Fruit fly (Drosophila melanogaster) whole organism, embryonic: ENCODE measurements around the gene pcm.

ENCODE experiments used
- Aef1 ChIP-seq: fragments of 200-800 bp; sonication (Bioruptor generic); IDR thresholded peaks from 3 replicates; pipeline ENCODE4 v1.3.6; 2022; ENCODE audit warnings: missing biosample characterization, missing genetic modification characterization
- Antp ChIP-seq: fragments of 200-800 bp; sonication (Bioruptor generic); optimal IDR thresholded peaks from 3 replicates; lab custom pipeline; 2016; ENCODE audit warnings: missing biosample characterization, missing genetic modification characterization
- Bgb ChIP-seq: fragments of 200-800 bp; sonication (Bioruptor generic); IDR thresholded peaks from 2 replicates; pipeline ENCODE4 v1.3.6; 2022; ENCODE audit warnings: missing biosample characterization, missing genetic modification characterization; ENCODE audit not compliant: partially characterized antibody
- CG11504 ChIP-seq: fragments of 200-800 bp; sonication (Bioruptor generic); optimal IDR thresholded peaks from 3 replicates; lab custom pipeline; 2019; ENCODE audit warnings: missing biosample characterization, mild to moderate bottlenecking, missing genetic modification characterization, moderate library complexity
- CG11560 ChIP-seq: fragments of 200-800 bp; sonication (Bioruptor generic); IDR thresholded peaks from 3 replicates; pipeline ENCODE4 v1.3.6; 2022; ENCODE audit warnings: missing biosample characterization, missing genetic modification characterization
- CG12299 ChIP-seq: fragments of 200-800 bp; sonication (Bioruptor generic); optimal IDR thresholded peaks from 2 replicates; lab custom pipeline; 2018; ENCODE audit warnings: missing biosample characterization, mild to moderate bottlenecking, missing genetic modification characterization
- CG13287 ChIP-seq: fragments of 200-800 bp; sonication (Bioruptor generic); IDR thresholded peaks from 2 replicates; pipeline ENCODE4 v1.3.6; 2022; ENCODE audit warnings: missing biosample characterization, missing genetic modification characterization; ENCODE audit not compliant: partially characterized antibody
- CG14667 ChIP-seq: fragments of 200-800 bp; sonication (Bioruptor generic); IDR thresholded peaks from 2 replicates; pipeline ENCODE4 v1.3.6; 2022; ENCODE audit warnings: missing biosample characterization, missing genetic modification characterization
- CG15073 ChIP-seq: fragments of 200-800 bp; sonication (Bioruptor generic); optimal IDR thresholded peaks from 2 replicates; lab custom pipeline; 2016; ENCODE audit warnings: missing biosample characterization, missing genetic modification characterization
- CG15269 ChIP-seq: fragments of 200-800 bp; sonication (Bioruptor generic); optimal IDR thresholded peaks from 2 replicates; lab custom pipeline; 2018; ENCODE audit warnings: missing biosample characterization, mild to moderate bottlenecking, missing genetic modification characterization, moderate library complexity
- CG15479 ChIP-seq: fragments of 200-800 bp; sonication (Bioruptor generic); optimal IDR thresholded peaks from 3 replicates; lab custom pipeline; 2019; ENCODE audit warnings: missing biosample characterization, mild to moderate bottlenecking, missing genetic modification characterization, moderate library complexity
- CG1603 ChIP-seq: fragments of 200-800 bp; sonication (Bioruptor generic); optimal IDR thresholded peaks from 2 replicates; lab custom pipeline; 2019; ENCODE audit warnings: missing biosample characterization, mild to moderate bottlenecking, missing genetic modification characterization, moderate library complexity
- CG17385 ChIP-seq: fragments of 200-800 bp; sonication (Bioruptor generic); optimal IDR thresholded peaks from 3 replicates; lab custom pipeline; 2018; ENCODE audit warnings: missing biosample characterization, mild to moderate bottlenecking, missing genetic modification characterization
- CG1792 ChIP-seq: fragments of 200-800 bp; sonication (Bioruptor generic); optimal IDR thresholded peaks from 2 replicates; lab custom pipeline; 2016; ENCODE audit warnings: missing biosample characterization, missing genetic modification characterization
- CG2120 ChIP-seq: fragments of 200-800 bp; sonication (Bioruptor generic); optimal IDR thresholded peaks from 3 replicates; lab custom pipeline; 2016; ENCODE audit warnings: missing biosample characterization, missing genetic modification characterization
- CG2129 ChIP-seq: fragments of 200-800 bp; sonication (Bioruptor generic); IDR thresholded peaks from 2 replicates; pipeline ENCODE4 v1.3.6; 2022; ENCODE audit warnings: missing biosample characterization, missing genetic modification characterization; ENCODE audit not compliant: partially characterized antibody
- CG42726 ChIP-seq: fragments of 200-800 bp; sonication (Bioruptor generic); IDR thresholded peaks from 2 replicates; pipeline ENCODE4 v1.3.6; 2022; ENCODE audit warnings: missing biosample characterization, missing genetic modification characterization; ENCODE audit not compliant: partially characterized antibody
- CG4730 ChIP-seq: fragments of 200-800 bp; sonication (Bioruptor generic); IDR thresholded peaks from 2 replicates; pipeline ENCODE4 v1.3.6; 2022; ENCODE audit warnings: missing biosample characterization, missing genetic modification characterization
- CG4820 ChIP-seq: fragments of 200-800 bp; sonication (Bioruptor generic); optimal IDR thresholded peaks from 3 replicates; lab custom pipeline; 2016; ENCODE audit warnings: missing biosample characterization, missing genetic modification characterization
- CG4854 ChIP-seq: fragments of 200-800 bp; sonication (Bioruptor generic); optimal IDR thresholded peaks from 2 replicates; lab custom pipeline; 2016; ENCODE audit warnings: missing biosample characterization, missing genetic modification characterization, inconsistent platforms
- CG5180 ChIP-seq: fragments of 200-800 bp; sonication (Bioruptor generic); optimal IDR thresholded peaks from 3 replicates; lab custom pipeline; 2017; ENCODE audit warnings: missing biosample characterization, missing genetic modification characterization, mild to moderate bottlenecking, moderate library complexity, missing genetic modification reagents
- CG6654 ChIP-seq: fragments of 200-800 bp; sonication (Bioruptor generic); optimal IDR thresholded peaks from 2 replicates; lab custom pipeline; 2017; ENCODE audit warnings: missing biosample characterization, mild to moderate bottlenecking, missing genetic modification characterization
- CG7839 ChIP-seq: fragments of 200-800 bp; sonication (Bioruptor generic); optimal IDR thresholded peaks from 3 replicates; lab custom pipeline; 2018; ENCODE audit warnings: missing biosample characterization, mild to moderate bottlenecking, missing genetic modification characterization, moderate library complexity
- CG8388 ChIP-seq: fragments of 200-800 bp; sonication (Bioruptor generic); optimal IDR thresholded peaks from 2 replicates; lab custom pipeline; 2019; ENCODE audit warnings: missing biosample characterization, mild to moderate bottlenecking, missing genetic modification characterization, moderate library complexity
- Chrac-16 ChIP-seq: fragments of 200-800 bp; sonication (Bioruptor generic); optimal IDR thresholded peaks from 3 replicates; lab custom pipeline; 2016; ENCODE audit warnings: missing biosample characterization, missing genetic modification characterization
- Deaf1 ChIP-seq: fragments of 200-800 bp; optimal IDR thresholded peaks from 3 replicates; lab custom pipeline; 2019; ENCODE audit warnings: missing biosample characterization, mild to moderate bottlenecking, missing genetic modification characterization, moderate library complexity
- Ets65A ChIP-seq: fragments of 200-800 bp; sonication (Bioruptor generic); peaks from one replicate; lab custom pipeline; 2016; ENCODE audit warnings: missing biosample characterization, missing genetic modification characterization
- Fer3 ChIP-seq: fragments of 200-800 bp; sonication (Bioruptor generic); optimal IDR thresholded peaks from 2 replicates; lab custom pipeline; 2018; ENCODE audit warnings: missing biosample characterization, mild to moderate bottlenecking, missing genetic modification characterization, moderate library complexity
- GATAe ChIP-seq: fragments of 200-800 bp; sonication (Bioruptor generic); conservative IDR thresholded peaks from 2 replicates; pipeline ENCODE4 v1.3.6; 2022; ENCODE audit warnings: missing biosample characterization, missing genetic modification characterization
- H15 ChIP-seq: fragments of 200-800 bp; sonication (Bioruptor generic); IDR thresholded peaks from 3 replicates; pipeline ENCODE4 v1.3.6; 2022; ENCODE audit warnings: missing biosample characterization, missing genetic modification characterization
- Hey ChIP-seq: fragments of 200-800 bp; sonication (Bioruptor generic); optimal IDR thresholded peaks from 3 replicates; lab custom pipeline; 2018; ENCODE audit warnings: missing biosample characterization, mild to moderate bottlenecking, missing genetic modification characterization
- Jarid2 ChIP-seq: fragments of 200-800 bp; sonication (Bioruptor generic); optimal IDR thresholded peaks from 3 replicates; lab custom pipeline; 2017; ENCODE audit warnings: mild to moderate bottlenecking, missing biosample characterization, missing genetic modification reagents, missing genetic modification characterization
- Mes4 ChIP-seq: fragments of 200-800 bp; sonication (Bioruptor generic); optimal IDR thresholded peaks from 2 replicates; lab custom pipeline; 2016; ENCODE audit warnings: missing biosample characterization, missing genetic modification characterization
- Optix ChIP-seq: fragments of 200-800 bp; sonication (Bioruptor generic); IDR thresholded peaks from 3 replicates; pipeline ENCODE4 v1.3.6; 2022; ENCODE audit warnings: missing biosample characterization, missing genetic modification characterization
- Ptx1 ChIP-seq: fragments of 200-800 bp; sonication (Bioruptor generic); IDR thresholded peaks from 2 replicates; pipeline ENCODE4 v1.3.6; 2022; ENCODE audit warnings: missing biosample characterization, missing genetic modification characterization
- cad ChIP-seq: fragments of >200 bp; optimal IDR thresholded peaks from 2 replicates; lab custom pipeline; 2017; ENCODE audit warnings: missing biosample characterization, missing genetic modification characterization
- chm ChIP-seq: fragments of 200-800 bp; sonication (Bioruptor generic); IDR thresholded peaks from 2 replicates; pipeline ENCODE4 v1.3.6; 2022; ENCODE audit warnings: missing biosample characterization, missing genetic modification characterization
- dimm ChIP-seq: fragments of 200-800 bp; sonication (Bioruptor generic); IDR thresholded peaks from 2 replicates; pipeline ENCODE4 v1.3.6; 2022; ENCODE audit warnings: missing biosample characterization, missing genetic modification characterization
- fd3F ChIP-seq: fragments of 200-800 bp; sonication (Bioruptor generic); optimal IDR thresholded peaks from 2 replicates; lab custom pipeline; 2018; ENCODE audit warnings: missing biosample characterization, mild to moderate bottlenecking, missing genetic modification characterization, moderate library complexity
- h ChIP-seq: fragments of >200 bp; optimal IDR thresholded peaks from 2 replicates; lab custom pipeline; 2017
- kay ChIP-seq: fragments of 200-800 bp; sonication (Bioruptor generic); optimal IDR thresholded peaks from 2 replicates; lab custom pipeline; 2016; ENCODE audit warnings: missing biosample characterization, missing genetic modification characterization
- mam ChIP-seq: fragments of 200-800 bp; sonication (Bioruptor generic); optimal IDR thresholded peaks from 3 replicates; lab custom pipeline; 2016; ENCODE audit warnings: missing biosample characterization, missing genetic modification characterization
- nerfin-2 ChIP-seq: fragments of 200-800 bp; sonication (Bioruptor generic); IDR thresholded peaks from 2 replicates; pipeline ENCODE4 v1.3.6; 2022; ENCODE audit warnings: missing biosample characterization, missing genetic modification characterization; ENCODE audit not compliant: partially characterized antibody
- phol ChIP-seq: fragments of 200-800 bp; sonication (Bioruptor generic); optimal IDR thresholded peaks from 3 replicates; lab custom pipeline; 2018; ENCODE audit warnings: missing biosample characterization, mild to moderate bottlenecking, missing genetic modification characterization, moderate library complexity
- pita ChIP-seq: fragments of 200-800 bp; sonication (Bioruptor generic); optimal IDR thresholded peaks from 2 replicates; lab custom pipeline; 2017; ENCODE audit warnings: missing biosample characterization, mild to moderate bottlenecking, missing genetic modification characterization
- shn ChIP-seq: fragments of 200-800 bp; sonication (Bioruptor generic); optimal IDR thresholded peaks from 3 replicates; lab custom pipeline; 2016; ENCODE audit warnings: missing biosample characterization, missing genetic modification characterization
- slp2 ChIP-seq: fragments of 200-800 bp; sonication (Bioruptor generic); optimal IDR thresholded peaks from 2 replicates; lab custom pipeline; 2016; ENCODE audit warnings: missing biosample characterization, missing genetic modification characterization
- unc-4 ChIP-seq: fragments of 200-800 bp; sonication (Bioruptor generic); IDR thresholded peaks from 2 replicates; pipeline ENCODE4 v1.3.6; 2022; ENCODE audit warnings: missing biosample characterization, missing genetic modification characterization; ENCODE audit not compliant: partially characterized antibody
- vnd ChIP-seq: fragments of 200-800 bp; sonication (Bioruptor generic); IDR thresholded peaks from 3 replicates; pipeline ENCODE4 v1.3.6; 2022; ENCODE audit warnings: missing biosample characterization, missing genetic modification characterization; ENCODE audit not compliant: partially characterized antibody

Gene pcm

DNA sequence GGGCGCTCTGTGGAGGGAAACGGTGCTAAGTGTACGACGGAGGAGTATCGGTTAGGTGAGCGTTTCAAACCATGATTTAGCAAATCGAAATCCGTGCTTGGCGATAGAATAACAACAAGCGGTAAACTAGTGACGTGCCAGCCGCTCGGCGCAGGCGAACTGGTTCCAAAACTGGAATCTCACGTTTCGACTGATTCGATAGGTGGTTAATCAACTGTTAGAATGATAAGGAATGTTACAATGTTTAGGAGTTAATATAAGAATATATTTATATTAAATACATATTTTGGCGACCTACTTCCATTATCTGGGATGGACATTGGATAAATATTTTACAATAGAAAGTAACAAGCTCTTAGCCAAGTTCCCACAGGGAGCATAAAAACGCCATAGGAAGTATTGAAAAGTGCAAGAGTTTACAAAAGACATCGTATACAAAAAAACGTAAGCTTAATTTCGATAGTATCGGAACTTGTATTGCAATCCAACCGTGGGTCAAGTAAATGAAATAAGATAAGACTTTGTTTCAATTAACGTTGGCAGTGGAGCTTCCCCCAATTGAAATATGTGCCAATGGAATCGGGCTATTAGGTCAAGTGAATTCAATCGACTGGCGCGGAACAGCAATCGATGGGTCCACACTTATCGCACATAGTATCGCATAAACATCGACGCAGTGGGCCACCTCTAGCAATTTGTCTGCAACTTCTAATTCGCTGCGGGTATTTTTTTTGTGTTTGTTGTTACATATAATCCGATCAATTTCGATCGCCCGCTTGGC is 3.2 kb upstream of the pcm start, which contains the start of the genes ksh, CG14200 and Pfrx (continued):
- TF ChIP-seq fd3F (GFP tag; lab: Kevin White, UChicago) (no peak), CG2129 (GFP tag; lab: Robert Waterston, UW) (peak; percentile 59), Antp (GFP tag; lab: Kevin White, UChicago) (peak; percentile 35), CG15479 (GFP tag; lab: Kevin White, UChicago) (no peak), slp2 (GFP tag; lab: Kevin White, UChicago) (no peak), CG15269 (no peak), shn (GFP tag; lab: Kevin White, UChicago) (peak; percentile 28), CG11504 (peak; percentile 23), H15 (GFP tag; lab: Robert Waterston, UW) (0 out of 3 replicates have a peak, but pooled peaks have one; percentile 11), vnd (peak; percentile 88), h (lab: Kevin White, UChicago) (no peak), Chrac-16 (GFP tag; lab: Kevin White, UChicago) (peak; percentile 16), CG4854 (GFP tag; lab: Kevin White, UChicago) (no peak), CG4730 (GFP tag; lab: Robert Waterston, UW) (no peak), kay (no peak), Mes4 (no peak), CG14667 (GFP tag; lab: Robert Waterston, UW) (no peak), pita (GFP tag; lab: Kevin White, UChicago) (no peak), Ptx1 (GFP tag; lab: Robert Waterston, UW) (peak; percentile 38; the same call in 1 of the 2 replicates), Fer3 (tag; lab: Kevin White, UChicago) (no peak), phol (tag; lab: Kevin White, UChicago) (no peak), cad (GFP tag; lab: Kevin White, UChicago) (no peak), dimm (GFP tag; lab: Robert Waterston, UW) (no peak), CG2120 (GFP tag; lab: Kevin White, UChicago) (peak; percentile 48), CG6654 (GFP tag; lab: Kevin White, UChicago) (no peak), CG7839 (no peak), Bgb (GFP tag; lab: Robert Waterston, UW) (peak; percentile 94), CG15073 (no peak), CG11560 (tag; lab: Robert Waterston, UW) (peak; percentile 64; the same call in 2 of the 3 replicates), GATAe (GFP tag; lab: Robert Waterston, UW) (no peak), CG42726 (GFP tag; lab: Robert Waterston, UW) (peak; percentile 94), Jarid2 (GFP tag; lab: Kevin White, UChicago) (no peak), CG1792 (GFP tag; lab: Kevin White, UChicago) (no peak), CG17385 (no peak), Deaf1 (tag; lab: Kevin White, UChicago) (no peak), CG13287 (peak; percentile 79), chm (0 out of 2 replicates have a peak, but pooled peaks have one; percentile 11), mam (GFP tag; lab: Kevin White, UChicago) (peak; percentile 34), CG12299 (tag; lab: Kevin White, UChicago) (no peak), Optix (GFP tag; lab: Robert Waterston, UW) (no peak), CG4820 (GFP tag; lab: Kevin White, UChicago) (no peak), CG8388 (no peak), Hey (tag; lab: Kevin White, UChicago) (no peak), unc-4 (peak; percentile 79), Ets65A (GFP tag; lab: Kevin White, UChicago) (peak; percentile 30), nerfin-2 (GFP tag; lab: Robert Waterston, UW) (peak; percentile 86), CG1603 (peak; percentile 56), CG5180 (GFP tag; lab: Kevin White, UChicago) (no peak), Aef1 (GFP tag; lab: Robert Waterston, UW) (0 out of 3 replicates have a peak, but pooled peaks have one; percentile 23)
